Comparison of ENCODE assay signal across 5 fruit fly cellular contexts in genomic region chrX:16318858-16319557, dm6.
TF ChIP-seq lines count a peak whose summit lies in the region.

No protein-coding gene starts in this region.

- TF ChIP-seq CTCF in whole organism, embryonic (GFP tag; optimal IDR thresholded peaks at IDR 0.05; lab: Kevin White, UChicago) = no peak

TF ChIP-seq in whole organism, adult, 20 proteins besides CTCF, POLR2A, EP300 and RAD21 (continues in another document):
- TF ChIP-seq CG33017 (tag; optimal IDR thresholded peaks at IDR 0.05; lab: Kevin White, UChicago) = no peak
- no peak for TF ChIP-seq Clk (GFP tag; optimal IDR thresholded peaks at IDR 0.05; lab: Kevin White, UChicago)
- TF ChIP-seq bab1 (GFP tag; optimal IDR thresholded peaks at IDR 0.05; lab: Kevin White, UChicago) = no peak
- TF ChIP-seq CG7101 (tag; optimal IDR thresholded peaks at IDR 0.05; lab: Kevin White, UChicago) = peak; percentile 28
- no peak for TF ChIP-seq CG7045 (GFP tag; optimal IDR thresholded peaks at IDR 0.05; lab: Kevin White, UChicago)
- TF ChIP-seq tj (GFP tag; optimal IDR thresholded peaks at IDR 0.05; lab: Kevin White, UChicago) = peak; percentile 65
- TF ChIP-seq Mnt (GFP tag; optimal IDR thresholded peaks at IDR 0.05; lab: Kevin White, UChicago) = peak; percentile 94
- TF ChIP-seq CG12768 (GFP tag; optimal IDR thresholded peaks at IDR 0.05; lab: Kevin White, UChicago) = no peak
- peak; percentile 27 for TF ChIP-seq Crg-1 (GFP tag; optimal IDR thresholded peaks at IDR 0.05; lab: Kevin White, UChicago)
- TF ChIP-seq pad (GFP tag; optimal IDR thresholded peaks at IDR 0.05; lab: Kevin White, UChicago) = peak; percentile 37
- TF ChIP-seq cic (GFP tag; optimal IDR thresholded peaks at IDR 0.05; lab: Kevin White, UChicago) = peak; percentile 78
- TF ChIP-seq CG14711 (tag; optimal IDR thresholded peaks at IDR 0.05; lab: Kevin White, UChicago) = no peak
- no peak for TF ChIP-seq kay (GFP tag; lab: Kevin White, UChicago; ENCODE audit: borderline replicate concordance)
- no peak for TF ChIP-seq CG11617 (GFP tag; optimal IDR thresholded peaks at IDR 0.05; lab: Kevin White, UChicago)
- no peak for TF ChIP-seq cnc (optimal IDR thresholded peaks at IDR 0.05; lab: Kevin White, UChicago)
- TF ChIP-seq CG1620 (GFP tag; optimal IDR thresholded peaks at IDR 0.05; lab: Kevin White, UChicago) = no peak
- TF ChIP-seq toe (GFP tag; optimal IDR thresholded peaks at IDR 0.05; lab: Kevin White, UChicago) = no peak
- no peak for TF ChIP-seq Hr96 (GFP tag; optimal IDR thresholded peaks at IDR 0.05; lab: Kevin White, UChicago)
- TF ChIP-seq ovo (GFP tag; optimal IDR thresholded peaks at IDR 0.05; lab: Kevin White, UChicago) = peak; percentile 85

TF ChIP-seq in whole organism, embryonic, 481 proteins besides CTCF, POLR2A, EP300 and RAD21 (continues in another document):
- TF ChIP-seq Nf-YC (tag; optimal IDR thresholded peaks at IDR 0.05; lab: Kevin White, UChicago) (peak; percentile 45), CG15479 (GFP tag; optimal IDR thresholded peaks at IDR 0.05; lab: Kevin White, UChicago) (peak; percentile 88), pho (GFP tag; optimal IDR thresholded peaks at IDR 0.05; lab: Kevin White, UChicago) (no peak), Opbp (GFP tag; IDR thresholded peaks at IDR 0.05; lab: Robert Waterston, UW; ENCODE audit: partially characterized antibody) (peak; percentile 49; the same call in 2 of the 3 replicates), pfk (GFP tag; optimal IDR thresholded peaks at IDR 0.05; lab: Kevin White, UChicago) (peak; percentile 74), Optix (GFP tag; IDR thresholded peaks at IDR 0.05; lab: Robert Waterston, UW) (no peak), CG12219 (GFP tag; optimal IDR thresholded peaks at IDR 0.05; lab: Kevin White, UChicago) (no peak), Mes4 (GFP tag; optimal IDR thresholded peaks at IDR 0.05; lab: Kevin White, UChicago) (peak; percentile 17), Pdp1 (GFP tag; optimal IDR thresholded peaks at IDR 0.05; lab: Kevin White, UChicago) (peak in 1 of 2 experiments; percentile 86), CG2199 (GFP tag; IDR thresholded peaks at IDR 0.05; lab: Robert Waterston, UW) (peak; percentile 80; the same call in 2 of the 3 replicates), row (GFP tag; IDR thresholded peaks at IDR 0.05; lab: Robert Waterston, UW) (peak; percentile 11; the same call in 2 of the 3 replicates), vvl (GFP tag; IDR thresholded peaks at IDR 0.05; lab: Robert Waterston, UW) (no peak), CG12769 (tag; optimal IDR thresholded peaks at IDR 0.05; lab: Kevin White, UChicago) (peak; percentile 6), CG8290 (GFP tag; optimal IDR thresholded peaks at IDR 0.05; lab: Kevin White, UChicago) (no peak), CG8290 (tag; optimal IDR thresholded peaks at IDR 0.05; lab: Kevin White, UChicago) (peak in 1 of 2 experiments; percentile 54), CG30403 (GFP tag; optimal IDR thresholded peaks at IDR 0.05; lab: Kevin White, UChicago) (peak; percentile 1), knrl (GFP tag; IDR thresholded peaks at IDR 0.05; lab: Robert Waterston, UW; ENCODE audit: partially characterized antibody) (peak; percentile 29; the same call in 1 of the 3 replicates)

TF ChIP-seq in whole organism, prepupa, 60 proteins besides CTCF, POLR2A, EP300 and RAD21 (continues in another document):
- TF ChIP-seq CG8319 (GFP tag; optimal IDR thresholded peaks at IDR 0.05; lab: Kevin White, UChicago) = peak; percentile 57
- TF ChIP-seq acj6 (GFP tag; optimal IDR thresholded peaks at IDR 0.05; lab: Kevin White, UChicago) = peak; percentile 82
- TF ChIP-seq CG31627 (GFP tag; optimal IDR thresholded peaks at IDR 0.05; lab: Kevin White, UChicago) = peak; percentile 65
- peak; percentile 83 for TF ChIP-seq fkh (GFP tag; optimal IDR thresholded peaks at IDR 0.05; lab: Kevin White, UChicago)
- no peak for TF ChIP-seq CG3919 (GFP tag; optimal IDR thresholded peaks at IDR 0.05; lab: Kevin White, UChicago)
- TF ChIP-seq CG3032 (tag; optimal IDR thresholded peaks at IDR 0.05; lab: Kevin White, UChicago) = peak; percentile 76
- TF ChIP-seq CG15336 (GFP tag; IDR thresholded peaks at IDR 0.05; lab: Robert Waterston, UW) = peak; percentile 75
- TF ChIP-seq dsx (GFP tag; optimal IDR thresholded peaks at IDR 0.05; lab: Kevin White, UChicago; ENCODE audit: poor library complexity, severe bottlenecking) = peak; percentile 49
- TF ChIP-seq CG11294 (GFP tag; IDR thresholded peaks at IDR 0.05; lab: Robert Waterston, UW) = 0 out of 2 replicates have a peak, but pooled peaks have one; percentile 44
- TF ChIP-seq topi (GFP tag; optimal IDR thresholded peaks at IDR 0.05; lab: Kevin White, UChicago) = peak; percentile 66
- peak; percentile 10 for TF ChIP-seq fd85E (GFP tag; optimal IDR thresholded peaks at IDR 0.05; lab: Kevin White, UChicago)
- TF ChIP-seq CG34406 (GFP tag; optimal IDR thresholded peaks at IDR 0.05; lab: Kevin White, UChicago) = peak; percentile 40
- TF ChIP-seq pdm3 (GFP tag; optimal IDR thresholded peaks at IDR 0.05; lab: Kevin White, UChicago) = peak; percentile 85
- TF ChIP-seq CG8632 (GFP tag; optimal IDR thresholded peaks at IDR 0.05; lab: Kevin White, UChicago) = peak; percentile 67
- TF ChIP-seq CG10669 (GFP tag; optimal IDR thresholded peaks at IDR 0.05; lab: Kevin White, UChicago) = peak; percentile 82
- TF ChIP-seq dac (GFP tag; optimal IDR thresholded peaks at IDR 0.05; lab: Kevin White, UChicago) = peak; percentile 45
- peak; percentile 57 for TF ChIP-seq fd59A (GFP tag; optimal IDR thresholded peaks at IDR 0.05; lab: Kevin White, UChicago)
- peak; percentile 78 for TF ChIP-seq CG8119 (GFP tag; IDR thresholded peaks at IDR 0.05; lab: Robert Waterston, UW)
- no peak for TF ChIP-seq achi (GFP tag; optimal IDR thresholded peaks at IDR 0.05; lab: Kevin White, UChicago)

TF ChIP-seq in whole organism, pupa, 21 proteins besides CTCF, POLR2A, EP300 and RAD21:
- TF ChIP-seq CG14655 (GFP tag; optimal IDR thresholded peaks at IDR 0.05; lab: Kevin White, UChicago) = no peak
- TF ChIP-seq Pif1B (GFP tag; optimal IDR thresholded peaks at IDR 0.05; lab: Kevin White, UChicago) = peak; percentile 86
- TF ChIP-seq EcR (GFP tag; optimal IDR thresholded peaks at IDR 0.05; lab: Kevin White, UChicago) = peak; percentile 94
- TF ChIP-seq Snoo (tag; optimal IDR thresholded peaks at IDR 0.05; lab: Kevin White, UChicago) = peak; percentile 39
- TF ChIP-seq CG8159 (tag; optimal IDR thresholded peaks at IDR 0.05; lab: Kevin White, UChicago) = peak; percentile 76
- peak; percentile 79 for TF ChIP-seq CG9948 (tag; optimal IDR thresholded peaks at IDR 0.05; lab: Kevin White, UChicago)
- peak; percentile 64 for TF ChIP-seq rn (GFP tag; IDR thresholded peaks at IDR 0.05; lab: Robert Waterston, UW)
- TF ChIP-seq CG8301 (tag; optimal IDR thresholded peaks at IDR 0.05; lab: Kevin White, UChicago) = peak; percentile 76
- peak; percentile 83 for TF ChIP-seq fd96Ca (GFP tag; IDR thresholded peaks at IDR 0.05; lab: Robert Waterston, UW)
- no peak for TF ChIP-seq gl (tag; optimal IDR thresholded peaks at IDR 0.05; lab: Kevin White, UChicago)
- TF ChIP-seq CG10348 (GFP tag; IDR thresholded peaks at IDR 0.05; lab: Robert Waterston, UW) = no peak
- TF ChIP-seq CG4496 (GFP tag; IDR thresholded peaks at IDR 0.05; lab: Robert Waterston, UW) = peak; percentile 87
- TF ChIP-seq CG15710 (tag; optimal IDR thresholded peaks at IDR 0.05; lab: Kevin White, UChicago) = peak; percentile 68
- peak; percentile 82 for TF ChIP-seq Pif1A (GFP tag; optimal IDR thresholded peaks at IDR 0.05; lab: Kevin White, UChicago)
- peak; percentile 73 for TF ChIP-seq Ets98B (GFP tag; IDR thresholded peaks at IDR 0.05; lab: Robert Waterston, UW)
- TF ChIP-seq CG13204 (GFP tag; optimal IDR thresholded peaks at IDR 0.05; lab: Kevin White, UChicago) = no peak
- peak; percentile 68 for TF ChIP-seq CG12605 (GFP tag; IDR thresholded peaks at IDR 0.05; lab: Robert Waterston, UW)
- TF ChIP-seq D1 (tag; optimal IDR thresholded peaks at IDR 0.05; lab: Kevin White, UChicago) = no peak
- peak; percentile 71 for TF ChIP-seq CG34367 (tag; optimal IDR thresholded peaks at IDR 0.05; lab: Kevin White, UChicago)
- peak; percentile 77 for TF ChIP-seq CG17806 (tag; optimal IDR thresholded peaks at IDR 0.05; lab: Kevin White, UChicago)
- TF ChIP-seq CG32121 (GFP tag; IDR thresholded peaks at IDR 0.05; lab: Robert Waterston, UW) = peak; percentile 48; the same call in 1 of the 2 replicates

TF ChIP-seq in whole organism, wandering third instar larva, 38 proteins besides CTCF, POLR2A, EP300 and RAD21 (continues in another document):
- TF ChIP-seq h (GFP tag; optimal IDR thresholded peaks at IDR 0.05; lab: Kevin White, UChicago) = peak; percentile 38
- TF ChIP-seq pan (optimal IDR thresholded peaks at IDR 0.05; lab: Kevin White, UChicago) = no peak
- TF ChIP-seq woc (GFP tag; optimal IDR thresholded peaks at IDR 0.05; lab: Kevin White, UChicago) = peak; percentile 38
- TF ChIP-seq N (GFP tag; optimal IDR thresholded peaks at IDR 0.05; lab: Kevin White, UChicago) = peak; percentile 65
- no peak for TF ChIP-seq GATAd (GFP tag; optimal IDR thresholded peaks at IDR 0.05; lab: Kevin White, UChicago)
- peak; percentile 53 for TF ChIP-seq Jra (GFP tag; optimal IDR thresholded peaks at IDR 0.05; lab: Kevin White, UChicago)
- TF ChIP-seq Vsx2 (GFP tag; optimal IDR thresholded peaks at IDR 0.05; lab: Kevin White, UChicago; ENCODE audit: partially characterized antibody) = no peak
- TF ChIP-seq dl (GFP tag; optimal IDR thresholded peaks at IDR 0.05; lab: Kevin White, UChicago; ENCODE audit: insufficient read depth in 1 of 2, partially characterized antibody in 2 of 2) = peak; percentile 21 to 35
- peak; percentile 20 for TF ChIP-seq HLH106 (tag; optimal IDR thresholded peaks at IDR 0.05; lab: Kevin White, UChicago)
- no peak for TF ChIP-seq br (GFP tag; optimal IDR thresholded peaks at IDR 0.05; lab: Kevin White, UChicago)
- TF ChIP-seq Hr83 (GFP tag; optimal IDR thresholded peaks at IDR 0.05; lab: Kevin White, UChicago; ENCODE audit: poor library complexity, severe bottlenecking) = peak; percentile 81
- no peak for TF ChIP-seq CG32264 (GFP tag; optimal IDR thresholded peaks at IDR 0.05; lab: Kevin White, UChicago)
- peak in 1 of 2 experiments; percentile 53 for TF ChIP-seq foxo (GFP tag; optimal IDR thresholded peaks at IDR 0.05; lab: Kevin White, UChicago)
- TF ChIP-seq Myc (optimal IDR thresholded peaks at IDR 0.05; lab: Kevin White, UChicago) = no peak
- no peak for TF ChIP-seq Hnf4 (GFP tag; optimal IDR thresholded peaks at IDR 0.05; lab: Kevin White, UChicago)
- peak; percentile 71 for TF ChIP-seq fru (GFP tag; optimal IDR thresholded peaks at IDR 0.05; lab: Kevin White, UChicago)
- TF ChIP-seq OdsH (GFP tag; optimal IDR thresholded peaks at IDR 0.05; lab: Kevin White, UChicago) = peak; percentile 33
- no peak for TF ChIP-seq CrebA (GFP tag; optimal IDR thresholded peaks at IDR 0.05; lab: Kevin White, UChicago; ENCODE audit: borderline replicate concordance)
- peak; percentile 27 for TF ChIP-seq Sp1 (GFP tag; optimal IDR thresholded peaks at IDR 0.05; lab: Kevin White, UChicago)
- TF ChIP-seq lola (GFP tag; optimal IDR thresholded peaks at IDR 0.05; lab: Kevin White, UChicago) = no peak
- TF ChIP-seq sv (GFP tag; optimal IDR thresholded peaks at IDR 0.05; lab: Kevin White, UChicago) = no peak
- no peak for TF ChIP-seq tai (GFP tag; optimal IDR thresholded peaks at IDR 0.05; lab: Kevin White, UChicago)
- TF ChIP-seq dmrt93B (GFP tag; optimal IDR thresholded peaks at IDR 0.05; lab: Kevin White, UChicago) = no peak
